Fruit fly (Drosophila melanogaster): Measurements from ENCODE around the gene CG13244.
A peak's percentile ranks its signal among the peaks of the same experiment; 100 is the strongest.

Gene CG13244

DNA sequence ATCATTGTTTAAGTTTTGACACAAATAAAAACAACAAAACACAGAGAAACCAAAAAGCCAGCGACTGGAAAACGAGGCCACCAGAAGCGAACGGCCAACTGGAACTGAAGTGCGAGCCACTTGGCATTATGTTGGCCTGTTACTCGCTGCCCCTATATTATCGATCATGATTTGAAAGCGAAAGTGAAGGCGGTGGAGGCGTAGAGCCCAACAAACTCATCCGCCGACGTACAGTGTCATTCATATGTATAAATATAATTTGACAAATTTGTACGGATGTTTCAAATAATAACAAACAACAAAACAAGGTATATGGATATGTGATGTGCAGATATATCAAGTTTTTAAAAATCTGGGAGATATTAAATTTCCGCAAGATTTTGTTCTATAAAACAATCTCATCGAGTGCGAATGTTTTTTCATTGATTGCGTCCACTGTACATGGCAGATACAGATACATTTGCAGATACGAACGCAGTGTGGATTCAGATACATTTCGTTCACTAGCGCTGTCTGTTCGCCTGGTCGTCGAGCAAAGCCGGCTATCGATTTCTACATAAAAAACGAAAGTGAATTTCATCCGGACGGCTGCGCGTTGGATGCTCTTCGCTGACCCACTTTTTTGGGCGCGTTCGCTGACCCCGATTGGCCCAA lies 5.6 kb upstream of the CG13244 start (continued):
- TF ChIP-seq HLH54F (GFP tag; optimal IDR thresholded peaks at IDR 0.05) (peak; percentile 96), hb (GFP tag; IDR thresholded peaks at IDR 0.05; ENCODE audit: partially characterized antibody) (peak; percentile 36; the same call in 1 of the 3 replicates), zf30C (GFP tag; optimal IDR thresholded peaks at IDR 0.05) (no peak), CG13287 (GFP tag; IDR thresholded peaks at IDR 0.05; ENCODE audit: partially characterized antibody) (no peak; the same call in 1 of the 2 replicates), Lhr (GFP tag; optimal IDR thresholded peaks at IDR 0.05) (peak; percentile 90), Dp (GFP tag; optimal IDR thresholded peaks at IDR 0.05) (peak; percentile 4), Med (GFP tag) (peak; percentile 99), ara (GFP tag; IDR thresholded peaks at IDR 0.05) (peak; percentile 95), CTCF (GFP tag; optimal IDR thresholded peaks at IDR 0.05) (peak; percentile 65), Ptx1 (GFP tag; IDR thresholded peaks at IDR 0.05) (peak; percentile 97), CG10321 (GFP tag; IDR thresholded peaks at IDR 0.05) (peak; percentile 76; the same call in 1 of the 2 replicates), CG10543 (GFP tag; optimal IDR thresholded peaks at IDR 0.05) (no peak), CG6272 (GFP tag; IDR thresholded peaks at IDR 0.05) (peak; percentile 92), zen2 (GFP tag; IDR thresholded peaks at IDR 0.05; ENCODE audit: partially characterized antibody) (no peak), CG7372 (GFP tag; IDR thresholded peaks at IDR 0.05) (peak; percentile 95), prd (optimal IDR thresholded peaks at IDR 0.05) (no peak), prd (GFP tag; IDR thresholded peaks at IDR 0.05) (peak; percentile 96), ase (GFP tag; IDR thresholded peaks at IDR 0.05) (peak; percentile 95), salm (tag; optimal IDR thresholded peaks at IDR 0.05) (peak; percentile 92), E2f1 (GFP tag; IDR thresholded peaks at IDR 0.05) (peak; percentile 95), gem (tag; optimal IDR thresholded peaks at IDR 0.05) (peak; percentile 98), sr (GFP tag; IDR thresholded peaks at IDR 0.05) (peak; percentile 66; the same call in 1 of the 3 replicates), da (GFP tag; optimal IDR thresholded peaks at IDR 0.05) (peak; percentile 96), CG13424 (tag; optimal IDR thresholded peaks at IDR 0.05) (peak; percentile 97), BEAF-32 (GFP tag; optimal IDR thresholded peaks at IDR 0.05) (peak; percentile 15), bbx (GFP tag; IDR thresholded peaks at IDR 0.05; ENCODE audit: partially characterized antibody) (no peak), CG15011 (GFP tag; optimal IDR thresholded peaks at IDR 0.05) (peak; percentile 89), CG1024 (GFP tag; IDR thresholded peaks at IDR 0.05) (peak; percentile 87), en (GFP tag; optimal IDR thresholded peaks at IDR 0.05) (peak; percentile 94), CG1603 (tag; optimal IDR thresholded peaks at IDR 0.05) (peak; percentile 97), D (optimal IDR thresholded peaks at IDR 0.05) (no peak), D (GFP tag; optimal IDR thresholded peaks at IDR 0.05) (peak; percentile 94), ro (GFP tag; IDR thresholded peaks at IDR 0.05) (peak; percentile 88), CG31224 (GFP tag; IDR thresholded peaks at IDR 0.05) (peak; percentile 97), CG43689 (GFP tag; IDR thresholded peaks at IDR 0.05) (peak; percentile 87), CG18011 (GFP tag; optimal IDR thresholded peaks at IDR 0.05) (peak; percentile 79), phol (tag; optimal IDR thresholded peaks at IDR 0.05) (peak; percentile 95), vnd (GFP tag; IDR thresholded peaks at IDR 0.05; ENCODE audit: partially characterized antibody) (0 out of 3 replicates have a peak, but pooled peaks have one; percentile 23), schlank (tag; optimal IDR thresholded peaks at IDR 0.05) (peak; percentile 90), z (GFP tag; IDR thresholded peaks at IDR 0.05) (peak; percentile 16; the same call in 1 of the 3 replicates), CG4617 (GFP tag; optimal IDR thresholded peaks at IDR 0.05; ENCODE audit: borderline replicate concordance) (peak; percentile 84), CG6813 (GFP tag; optimal IDR thresholded peaks at IDR 0.05) (peak; percentile 87), dmrt11E (tag; optimal IDR thresholded peaks at IDR 0.05) (peak; percentile 96), trem (tag; optimal IDR thresholded peaks at IDR 0.05) (peak; percentile 92), eyg (GFP tag; optimal IDR thresholded peaks at IDR 0.05) (peak; percentile 87), peb (GFP tag; IDR thresholded peaks at IDR 0.05) (peak; percentile 93), Awh (GFP tag; IDR thresholded peaks at IDR 0.05) (peak; percentile 93), toy (GFP tag; IDR thresholded peaks at IDR 0.05) (peak; percentile 80), CG14667 (GFP tag; IDR thresholded peaks at IDR 0.05) (peak; percentile 92), CG33213 (GFP tag; optimal IDR thresholded peaks at IDR 0.05) (peak; percentile 94)
